Worm (Caenorhabditis elegans): ENCODE results near the gene fce-2.

ce11 chrV:20412225-20412624 is 12.9 kb upstream of the fce-2 start:
- TF ChIP-seq aly-1 (tag; optimal IDR thresholded peaks at IDR 0.05) (no peak), ama-1 (optimal IDR thresholded peaks at IDR 0.05) (no peak), ceh-13 (GFP tag; optimal IDR thresholded peaks at IDR 0.05) (no peak), hmg-4 (GFP tag; optimal IDR thresholded peaks at IDR 0.05) (no peak), F13C5.2 (tag; optimal IDR thresholded peaks at IDR 0.05) (no peak), flt-1 (GFP tag; IDR thresholded peaks at IDR 0.05) (no peak), scrt-1 (GFP tag; IDR thresholded peaks at IDR 0.05) (no peak), sea-1 (GFP tag; conservative IDR thresholded peaks at IDR 0.05) (no peak), tra-4 (tag; optimal IDR thresholded peaks at IDR 0.05) (no peak), hnd-1 (tag; optimal IDR thresholded peaks at IDR 0.05) (no peak), B0310.2 (tag; optimal IDR thresholded peaks at IDR 0.05) (no peak), pes-1 (GFP tag; IDR thresholded peaks at IDR 0.05) (no peak)
